Fruit fly (Drosophila melanogaster): ENCODE data around the gene Gasp.

DNA sequence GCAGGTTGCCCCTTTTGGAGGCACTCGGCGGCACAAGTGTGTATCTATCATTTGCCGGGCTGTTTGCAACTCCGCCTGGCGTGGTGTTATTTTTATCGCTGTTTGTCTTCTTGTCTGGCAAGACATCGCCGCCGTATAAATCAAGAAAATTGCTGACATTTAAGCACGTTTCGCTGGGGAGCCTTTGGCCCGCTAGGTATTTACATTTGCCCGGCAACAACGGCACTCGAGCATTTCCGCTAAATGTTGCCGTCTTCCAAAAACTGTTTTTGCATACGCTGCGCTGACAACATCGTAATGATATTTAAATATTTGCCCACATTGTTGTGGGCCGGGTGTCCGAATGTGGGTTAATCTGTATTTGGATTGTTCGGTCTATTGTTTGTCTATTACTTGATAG lies 2.4 kb downstream of the Gasp start:
- TF ChIP-seq ttk (optimal IDR thresholded peaks at IDR 0.05) (no peak), h (optimal IDR thresholded peaks at IDR 0.05) (no peak), Myc (optimal IDR thresholded peaks at IDR 0.05) (no peak)

All from Kc167 (cell line).